Worm (Caenorhabditis elegans) whole organism, early embryonic: Measurements from ENCODE around the gene F26D11.13.

Experiments
- B0310.2 ChIP-seq: sonication (generic microtip); optimal IDR thresholded peaks from 2 replicates; lab custom pipeline; 2016; ENCODE audit warnings: mild to moderate bottlenecking, missing genetic modification characterization, missing compliant biosample characterization
- F13C5.2 ChIP-seq: sonication (generic microtip); optimal IDR thresholded peaks from 2 replicates; lab custom pipeline; 2017; ENCODE audit warnings: mild to moderate bottlenecking, missing genetic modification characterization, inconsistent platforms, missing compliant biosample characterization
- aly-1 ChIP-seq: sonication (generic microtip); optimal IDR thresholded peaks from 2 replicates; lab custom pipeline; 2016; ENCODE audit warnings: missing genetic modification characterization, missing compliant biosample characterization
- ama-1 ChIP-seq: fragments of 150-350 bp; optimal IDR thresholded peaks from 2 replicates; lab custom pipeline; 2014
- ceh-13 ChIP-seq: fragments of 200-800 bp; sonication (Bioruptor generic); optimal IDR thresholded peaks from 2 replicates; lab custom pipeline; 2018; ENCODE audit warnings: mild to moderate bottlenecking, missing genetic modification characterization, missing compliant biosample characterization
- ceh-36 ChIP-seq: sonication (generic microtip); optimal IDR thresholded peaks from 2 replicates; lab custom pipeline; 2016; ENCODE audit warnings: missing genetic modification characterization, inconsistent platforms, missing compliant biosample characterization
- ets-7 ChIP-seq: sonication (generic microtip); optimal IDR thresholded peaks from 2 replicates; lab custom pipeline; 2016; ENCODE audit warnings: missing genotype, missing genetic modification characterization, missing compliant biosample characterization
- flt-1 ChIP-seq: fragments of 200-800 bp; sonication (Bioruptor generic); IDR thresholded peaks from 2 replicates; pipeline ENCODE4 v1.3.6; 2022; ENCODE audit warnings: missing genetic modification characterization, missing compliant biosample characterization
- hmbx-1 ChIP-seq: sonication (generic microtip); optimal IDR thresholded peaks from 2 replicates; lab custom pipeline; 2016; ENCODE audit warnings: mild to moderate bottlenecking, missing genetic modification characterization, missing compliant biosample characterization
- hmg-4 ChIP-seq: fragments of 200-800 bp; sonication (Bioruptor generic); optimal IDR thresholded peaks from 2 replicates; lab custom pipeline; 2018; ENCODE audit warnings: mild to moderate bottlenecking, missing genetic modification characterization, missing compliant biosample characterization
- hnd-1 ChIP-seq: sonication (generic microtip); optimal IDR thresholded peaks from 2 replicates; lab custom pipeline; 2016; ENCODE audit warnings: missing genetic modification characterization, missing compliant biosample characterization
- pes-1 ChIP-seq: fragments of 200-800 bp; sonication (Bioruptor generic); IDR thresholded peaks from 2 replicates; pipeline ENCODE4 v1.3.6; 2022; ENCODE audit warnings: missing genetic modification reagents, missing genetic modification characterization, missing compliant biosample characterization
- scrt-1 ChIP-seq: fragments of 200-800 bp; sonication (Bioruptor generic); IDR thresholded peaks from 2 replicates; pipeline ENCODE4 v1.3.6; 2022; ENCODE audit warnings: missing genetic modification characterization, missing compliant biosample characterization
- sea-1 ChIP-seq: fragments of 200-800 bp; sonication (Bioruptor generic); conservative IDR thresholded peaks from 2 replicates; pipeline ENCODE4 v1.3.6; 2022; ENCODE audit warnings: missing genetic modification characterization, missing compliant biosample characterization
- tbx-11 ChIP-seq: fragments of 200-800 bp; sonication (Bioruptor generic); IDR thresholded peaks from 2 replicates; pipeline ENCODE4 v1.3.6; 2022; ENCODE audit warnings: missing genetic modification characterization, missing compliant biosample characterization
- tbx-37 ChIP-seq: fragments of 200-800 bp; sonication (Bioruptor generic); conservative IDR thresholded peaks from 2 replicates; pipeline ENCODE4 v1.3.6; 2022; ENCODE audit warnings: missing genetic modification reagents, missing genetic modification characterization, missing compliant biosample characterization
- tra-4 ChIP-seq: sonication (generic microtip); optimal IDR thresholded peaks from 2 replicates; lab custom pipeline; 2017; ENCODE audit warnings: missing genetic modification characterization, missing compliant biosample characterization

F26D11.13 gene

ce11 chrV:7980993-7981595, 26.6 kb upstream of the F26D11.13 start, which contains the start of gene F26D11.1:
Gene F26D11.1, plus strand, starts transcription at chrV:7981545.
- no peak for TF ChIP-seq hnd-1
- no peak for TF ChIP-seq ceh-13 (GFP tag; lab: Kevin White, UChicago)
- no peak for TF ChIP-seq B0310.2
- TF ChIP-seq ama-1 (lab: Kevin White, UChicago) = no peak

ce11 chrV:7980370-7980987, 26.0 kb upstream of the F26D11.13 start:
- TF ChIP-seq sea-1 (GFP tag; lab: Robert Waterston, UW) (no peak), ceh-36 (tag; lab: Kevin White, UChicago) (no peak), ama-1 (lab: Kevin White, UChicago) (no peak), hmg-4 (GFP tag; lab: Kevin White, UChicago) (no peak)

- TF ChIP-seq aly-1 = no peak
- no peak for TF ChIP-seq pes-1 (GFP tag; lab: Robert Waterston, UW)
- TF ChIP-seq hmg-4 (GFP tag; lab: Kevin White, UChicago) = peak; percentile 87
- no peak for TF ChIP-seq scrt-1 (GFP tag; lab: Robert Waterston, UW)
- no peak for TF ChIP-seq hnd-1
- no peak for TF ChIP-seq ceh-13 (GFP tag; lab: Kevin White, UChicago)
- TF ChIP-seq F13C5.2 = peak; percentile 38
- TF ChIP-seq ceh-36 (tag; lab: Kevin White, UChicago) = peak; percentile 17
- peak; percentile 40; the same call in 1 of the 2 replicates for TF ChIP-seq sea-1 (GFP tag; lab: Robert Waterston, UW)
- peak; percentile 74 for TF ChIP-seq B0310.2
- TF ChIP-seq ets-7 (tag; lab: Kevin White, UChicago) = no peak
- no peak for TF ChIP-seq tbx-37
- TF ChIP-seq flt-1 = no peak
These were observed 24.3 kb upstream of the F26D11.13 start for ce11 chrV:7978798-7979197.

ce11 chrV:7977701-7978461, 23.4 kb upstream of the F26D11.13 start, which contains the start of gene let-413:
Gene let-413, minus strand, starts transcription at chrV:7977776.
- TF ChIP-seq tra-4 (tag; lab: Kevin White, UChicago) (no peak), aly-1 (peak; percentile 21)

- TF ChIP-seq flt-1 (no peak), hnd-1 (no peak), hmg-4 (GFP tag; lab: Kevin White, UChicago) (no peak), tra-4 (tag; lab: Kevin White, UChicago) (no peak), pes-1 (GFP tag; lab: Robert Waterston, UW) (no peak), aly-1 (no peak), ets-7 (tag; lab: Kevin White, UChicago) (no peak), scrt-1 (GFP tag; lab: Robert Waterston, UW) (no peak), sea-1 (GFP tag; lab: Robert Waterston, UW) (no peak), tbx-11 (GFP tag; lab: Robert Waterston, UW) (no peak), hmbx-1 (tag; lab: Kevin White, UChicago) (no peak), F13C5.2 (no peak)
These were observed 16.9 kb upstream of the F26D11.13 start for ce11 chrV:7971376-7971775.

- TF ChIP-seq ceh-36 (tag; lab: Kevin White, UChicago) (no peak), hnd-1 (no peak), ets-7 (tag; lab: Kevin White, UChicago) (no peak), tra-4 (tag; lab: Kevin White, UChicago) (no peak), ama-1 (lab: Kevin White, UChicago) (no peak), ceh-13 (GFP tag; lab: Kevin White, UChicago) (no peak), flt-1 (no peak), F13C5.2 (no peak), pes-1 (GFP tag; lab: Robert Waterston, UW) (no peak), sea-1 (GFP tag; lab: Robert Waterston, UW) (no peak), hmg-4 (GFP tag; lab: Kevin White, UChicago) (no peak), hmbx-1 (tag; lab: Kevin White, UChicago) (no peak), scrt-1 (GFP tag; lab: Robert Waterston, UW) (no peak), aly-1 (no peak), tbx-11 (GFP tag; lab: Robert Waterston, UW) (no peak), B0310.2 (no peak), tbx-37 (no peak)
These were observed 16.1 kb upstream of the F26D11.13 start for ce11 chrV:7970519-7970918.

- no peak for TF ChIP-seq tbx-11 (GFP tag; lab: Robert Waterston, UW)
- no peak for TF ChIP-seq ets-7 (tag; lab: Kevin White, UChicago)
- TF ChIP-seq tra-4 (tag; lab: Kevin White, UChicago) = no peak
- TF ChIP-seq hnd-1 = no peak
- no peak for TF ChIP-seq scrt-1 (GFP tag; lab: Robert Waterston, UW)
- TF ChIP-seq hmbx-1 (tag; lab: Kevin White, UChicago) = no peak
- TF ChIP-seq ama-1 (lab: Kevin White, UChicago) = no peak
- TF ChIP-seq tbx-37 = no peak
- TF ChIP-seq pes-1 (GFP tag; lab: Robert Waterston, UW) = no peak
- TF ChIP-seq F13C5.2 = no peak
- no peak for TF ChIP-seq sea-1 (GFP tag; lab: Robert Waterston, UW)
These were observed 14.7 kb upstream of the F26D11.13 start, which contains the start of gene che-7 for ce11 chrV:7969107-7969506. Gene che-7, minus strand, starts transcription at chrV:7969207.
